Fruit fly (Drosophila melanogaster) whole organism, embryonic: ENCODE data around the gene Hesr.

ENCODE experiments used
- Blimp-1 ChIP-seq: fragments of 200-800 bp; sonication (Bioruptor generic); optimal IDR thresholded peaks from 3 replicates; lab custom pipeline; 2018; ENCODE audit warnings: missing biosample characterization, missing genetic modification characterization, mild to moderate bottlenecking, moderate library complexity, missing genetic modification reagents
- BtbVII ChIP-seq: fragments of 200-800 bp; sonication (Bioruptor generic); optimal IDR thresholded peaks from 3 replicates; lab custom pipeline; 2017; ENCODE audit warnings: missing biosample characterization, mild to moderate bottlenecking, missing genetic modification characterization
- CG10959 ChIP-seq: fragments of 200-800 bp; sonication (Bioruptor generic); IDR thresholded peaks from 2 replicates; pipeline ENCODE4 v1.3.6; 2022; ENCODE audit warnings: missing biosample characterization, missing genetic modification characterization
- CG10979 ChIP-seq: fragments of 200-800 bp; sonication (Bioruptor generic); optimal IDR thresholded peaks from 2 replicates; lab custom pipeline; 2018; ENCODE audit warnings: missing biosample characterization, mild to moderate bottlenecking, missing genetic modification characterization, moderate library complexity
- CG14050 ChIP-seq: fragments of 200-800 bp; sonication (Bioruptor generic); IDR thresholded peaks from 3 replicates; pipeline ENCODE4 v1.3.6; 2022; ENCODE audit warnings: missing biosample characterization, missing genetic modification characterization
- CG14710 ChIP-seq: fragments of 200-800 bp; sonication (Bioruptor generic); optimal IDR thresholded peaks from 3 replicates; lab custom pipeline; 2019; ENCODE audit warnings: missing biosample characterization, mild to moderate bottlenecking, missing genetic modification characterization, moderate library complexity
- CG1603 ChIP-seq: fragments of 200-800 bp; sonication (Bioruptor generic); optimal IDR thresholded peaks from 2 replicates; lab custom pipeline; 2019; ENCODE audit warnings: missing biosample characterization, mild to moderate bottlenecking, missing genetic modification characterization, moderate library complexity
- CG17802 ChIP-seq: fragments of 200-800 bp; sonication (Bioruptor generic); optimal IDR thresholded peaks from 2 replicates; lab custom pipeline; 2018; ENCODE audit warnings: missing biosample characterization, mild to moderate bottlenecking, missing genetic modification characterization, moderate library complexity
- CG1792 ChIP-seq: fragments of 200-800 bp; sonication (Bioruptor generic); optimal IDR thresholded peaks from 2 replicates; lab custom pipeline; 2016; ENCODE audit warnings: missing biosample characterization, missing genetic modification characterization
- CG18011 ChIP-seq: fragments of 200-800 bp; sonication (Bioruptor generic); optimal IDR thresholded peaks from 2 replicates; lab custom pipeline; 2017; ENCODE audit warnings: missing biosample characterization, missing genetic modification characterization, mild to moderate bottlenecking, moderate library complexity, missing genotype
- CG2199 ChIP-seq: fragments of 200-800 bp; sonication (Bioruptor generic); IDR thresholded peaks from 3 replicates; pipeline ENCODE4 v1.3.6; 2022; ENCODE audit warnings: missing biosample characterization, missing genetic modification characterization
- CG32532 ChIP-seq: fragments of 200-800 bp; sonication (Bioruptor generic); IDR thresholded peaks from 2 replicates; pipeline ENCODE4 v1.3.6; 2022; ENCODE audit warnings: missing biosample characterization, missing genetic modification characterization
- CG3281 ChIP-seq: fragments of 200-800 bp; sonication (Bioruptor generic); optimal IDR thresholded peaks from 3 replicates; lab custom pipeline; 2017; ENCODE audit warnings: missing biosample characterization, mild to moderate bottlenecking, missing genetic modification characterization
- CG33213 ChIP-seq: fragments of 200-800 bp; sonication (Bioruptor generic); optimal IDR thresholded peaks from 3 replicates; lab custom pipeline; 2016; ENCODE audit warnings: missing biosample characterization, missing genetic modification characterization
- CG4282 ChIP-seq: fragments of 200-800 bp; sonication (Bioruptor generic); optimal IDR thresholded peaks from 2 replicates; lab custom pipeline; 2016; ENCODE audit warnings: missing biosample characterization, missing genetic modification characterization
- CG4424 ChIP-seq: fragments of 200-800 bp; sonication (Bioruptor generic); optimal IDR thresholded peaks from 3 replicates; lab custom pipeline; 2016; ENCODE audit warnings: missing biosample characterization, missing genetic modification characterization
- CG6272 ChIP-seq: fragments of 200-800 bp; sonication (Bioruptor generic); IDR thresholded peaks from 2 replicates; pipeline ENCODE4 v1.3.6; 2022; ENCODE audit warnings: missing biosample characterization, missing genetic modification characterization
- CG6791 ChIP-seq: fragments of 200-800 bp; sonication (Bioruptor generic); IDR thresholded peaks from 3 replicates; pipeline ENCODE4 v1.3.6; 2022; ENCODE audit warnings: missing biosample characterization, missing genetic modification characterization; ENCODE audit not compliant: partially characterized antibody
- CG8290 ChIP-seq, 3 experiments: fragments of 200-800 bp; sonication (Bioruptor generic); optimal IDR thresholded peaks; 2 replicates each; lab custom pipeline; 2016 to 2019; ENCODE audit warnings: missing biosample characterization in 3 of 3, missing genetic modification characterization in 3 of 3, mild to moderate bottlenecking in 2 of 3, moderate library complexity in 1 of 3
- CG9609 ChIP-seq: fragments of 200-800 bp; sonication (Bioruptor generic); optimal IDR thresholded peaks from 3 replicates; lab custom pipeline; 2016; ENCODE audit warnings: missing biosample characterization, missing genetic modification characterization
- CG9727 ChIP-seq: fragments of 200-800 bp; sonication (Bioruptor generic); optimal IDR thresholded peaks from 3 replicates; lab custom pipeline; 2017; ENCODE audit warnings: missing biosample characterization, mild to moderate bottlenecking, missing genetic modification characterization
- Chrac-16 ChIP-seq: fragments of 200-800 bp; sonication (Bioruptor generic); optimal IDR thresholded peaks from 3 replicates; lab custom pipeline; 2016; ENCODE audit warnings: missing biosample characterization, missing genetic modification characterization
- Dad ChIP-seq: fragments of 200-800 bp; sonication (Bioruptor generic); optimal IDR thresholded peaks from 3 replicates; lab custom pipeline; 2016; ENCODE audit warnings: missing biosample characterization, missing genetic modification characterization
- Dbx ChIP-seq: fragments of 200-800 bp; sonication (Bioruptor generic); IDR thresholded peaks from 3 replicates; pipeline ENCODE4 v1.3.6; 2022; ENCODE audit warnings: missing biosample characterization, missing genetic modification characterization
- Deaf1 ChIP-seq: fragments of 200-800 bp; optimal IDR thresholded peaks from 3 replicates; lab custom pipeline; 2019; ENCODE audit warnings: missing biosample characterization, mild to moderate bottlenecking, missing genetic modification characterization, moderate library complexity
- Ets65A ChIP-seq: fragments of 200-800 bp; sonication (Bioruptor generic); peaks from one replicate; lab custom pipeline; 2016; ENCODE audit warnings: missing biosample characterization, missing genetic modification characterization
- Ets97D ChIP-seq: fragments of 200-800 bp; sonication (Bioruptor generic); optimal IDR thresholded peaks from 3 replicates; lab custom pipeline; 2016; ENCODE audit warnings: missing biosample characterization, missing genetic modification characterization
- HLH4C ChIP-seq: fragments of 200-800 bp; sonication (Bioruptor generic); IDR thresholded peaks from 3 replicates; pipeline ENCODE4 v1.3.6; 2022; ENCODE audit warnings: missing biosample characterization, missing genetic modification characterization; ENCODE audit not compliant: partially characterized antibody
- HLH54F ChIP-seq: fragments of 200-800 bp; sonication (Bioruptor generic); optimal IDR thresholded peaks from 3 replicates; lab custom pipeline; 2016; ENCODE audit warnings: missing biosample characterization, missing genetic modification characterization
- HmgZ ChIP-seq: fragments of 200-800 bp; sonication (Bioruptor generic); optimal IDR thresholded peaks from 2 replicates; lab custom pipeline; 2018; ENCODE audit warnings: missing biosample characterization, mild to moderate bottlenecking, missing genetic modification characterization
- NfI ChIP-seq: fragments of 200-800 bp; sonication (Bioruptor generic); optimal IDR thresholded peaks from 3 replicates; lab custom pipeline; 2018; ENCODE audit warnings: missing biosample characterization, mild to moderate bottlenecking, missing genetic modification characterization, moderate library complexity
- Ptx1 ChIP-seq: fragments of 200-800 bp; sonication (Bioruptor generic); IDR thresholded peaks from 2 replicates; pipeline ENCODE4 v1.3.6; 2022; ENCODE audit warnings: missing biosample characterization, missing genetic modification characterization
- Taf1 ChIP-seq: fragments of 200-800 bp; sonication (Bioruptor generic); IDR thresholded peaks from 2 replicates; pipeline ENCODE4 v1.3.6; 2022; ENCODE audit warnings: missing biosample characterization, missing genetic modification characterization
- Xbp1 ChIP-seq: fragments of 200-800 bp; sonication (Bioruptor generic); optimal IDR thresholded peaks from 3 replicates; lab custom pipeline; 2016; ENCODE audit warnings: missing biosample characterization, mild to moderate bottlenecking, missing genetic modification characterization
- aop ChIP-seq: fragments of 200-800 bp; sonication (Bioruptor generic); IDR thresholded peaks from 2 replicates; pipeline ENCODE4 v1.3.6; 2022; ENCODE audit warnings: missing biosample characterization, missing genetic modification characterization
- bab2 ChIP-seq: fragments of 200-800 bp; sonication (Bioruptor generic); optimal IDR thresholded peaks from 2 replicates; lab custom pipeline; 2016; ENCODE audit warnings: missing biosample characterization, missing genetic modification characterization
- disco-r ChIP-seq: fragments of 200-800 bp; sonication (Bioruptor generic); optimal IDR thresholded peaks from 2 replicates; lab custom pipeline; 2016; ENCODE audit warnings: missing biosample characterization, missing genetic modification characterization
- dmrt11E ChIP-seq: fragments of 200-800 bp; sonication (Bioruptor generic); optimal IDR thresholded peaks from 3 replicates; lab custom pipeline; 2018; ENCODE audit warnings: missing biosample characterization, mild to moderate bottlenecking, missing genetic modification characterization, moderate library complexity
- dpn ChIP-seq, 2 experiments: fragments of 200-800 bp; sonication (Bioruptor generic); optimal IDR thresholded peaks; 3 replicates each; lab custom pipeline; 2016; ENCODE audit warnings: missing biosample characterization in 2 of 2, missing genetic modification characterization in 2 of 2
- ems ChIP-seq: fragments of 200-800 bp; sonication (Bioruptor generic); optimal IDR thresholded peaks from 3 replicates; lab custom pipeline; 2016; ENCODE audit warnings: missing biosample characterization, missing genetic modification characterization
- gem ChIP-seq: fragments of 200-800 bp; sonication (Bioruptor generic); optimal IDR thresholded peaks from 2 replicates; lab custom pipeline; 2019; ENCODE audit warnings: missing biosample characterization, mild to moderate bottlenecking, missing genetic modification characterization, moderate library complexity
- grau ChIP-seq: fragments of 200-800 bp; optimal IDR thresholded peaks from 3 replicates; lab custom pipeline; 2019; ENCODE audit warnings: missing biosample characterization, mild to moderate bottlenecking, missing genetic modification characterization, moderate library complexity
- mld ChIP-seq: fragments of 200-800 bp; sonication (Bioruptor generic); IDR thresholded peaks from 3 replicates; pipeline ENCODE4 v1.3.6; 2022; ENCODE audit warnings: missing biosample characterization, missing genetic modification characterization; ENCODE audit not compliant: partially characterized antibody
- nmo ChIP-seq: fragments of 200-800 bp; sonication (Bioruptor generic); optimal IDR thresholded peaks from 2 replicates; lab custom pipeline; 2018; ENCODE audit warnings: missing biosample characterization, mild to moderate bottlenecking, missing genetic modification characterization, moderate library complexity
- odd ChIP-seq: fragments of 200-800 bp; sonication (Bioruptor generic); optimal IDR thresholded peaks from 2 replicates; lab custom pipeline; 2017; ENCODE audit warnings: missing biosample characterization, mild to moderate bottlenecking, missing genetic modification characterization
- pnt ChIP-seq: fragments of 200-800 bp; sonication (Bioruptor generic); optimal IDR thresholded peaks from 3 replicates; lab custom pipeline; 2016; ENCODE audit warnings: missing biosample characterization, missing genetic modification characterization
- ranshi ChIP-seq: fragments of 200-800 bp; sonication (Bioruptor generic); IDR thresholded peaks from 2 replicates; pipeline ENCODE4 v1.3.6; 2022; ENCODE audit warnings: missing biosample characterization, missing genetic modification characterization
- shn ChIP-seq: fragments of 200-800 bp; sonication (Bioruptor generic); optimal IDR thresholded peaks from 3 replicates; lab custom pipeline; 2016; ENCODE audit warnings: missing biosample characterization, missing genetic modification characterization
- tin ChIP-seq: fragments of 200-800 bp; sonication (Bioruptor generic); optimal IDR thresholded peaks from 3 replicates; lab custom pipeline; 2016; ENCODE audit warnings: missing biosample characterization, missing genetic modification characterization
- zen ChIP-seq: fragments of 200-800 bp; sonication (Bioruptor generic); optimal IDR thresholded peaks from 3 replicates; lab custom pipeline; 2018; ENCODE audit warnings: missing biosample characterization, mild to moderate bottlenecking, missing genetic modification characterization, moderate library complexity

Gene Hesr

DNA sequence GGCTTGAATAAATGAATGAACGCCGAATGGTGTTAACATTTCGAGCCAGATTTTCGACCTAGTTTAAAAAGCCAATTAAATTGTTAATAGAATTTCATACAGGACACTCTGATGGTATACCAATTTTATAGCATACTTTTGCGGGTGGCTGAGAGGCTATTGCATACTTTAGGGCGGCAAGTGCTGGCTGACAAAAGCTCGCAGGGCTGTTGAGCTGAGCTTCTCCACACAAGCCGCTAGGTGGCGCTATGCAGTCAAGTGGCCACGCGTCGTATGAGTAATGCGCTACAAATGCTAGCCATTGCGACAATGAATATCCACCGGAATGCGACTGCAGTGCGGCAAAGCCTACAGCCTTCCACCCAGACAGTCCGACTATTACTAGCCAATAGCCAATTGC, 34.4 kb upstream of the Hesr start (continued):
- TF ChIP-seq Blimp-1 (GFP tag; lab: Kevin White, UChicago): peak; percentile 5
- peak in 1 of 2 experiments; percentile 48 for TF ChIP-seq dpn (GFP tag; optimal IDR thresholded peaks at IDR 0.05; lab: Kevin White, UChicago)
- TF ChIP-seq Ptx1: peak; percentile 47
- TF ChIP-seq Dad (GFP tag; lab: Kevin White, UChicago): peak; percentile 1
- TF ChIP-seq odd (GFP tag; lab: Kevin White, UChicago): no peak
- peak; percentile 83; the same call in 2 of the 3 replicates for TF ChIP-seq CG2199 (GFP tag; lab: Robert Waterston, UW)
- TF ChIP-seq Dbx: peak; percentile 47; the same call in 1 of the 3 replicates
- TF ChIP-seq CG32532: peak; percentile 61
- TF ChIP-seq CG14050: no peak
- TF ChIP-seq CG4282: no peak
- peak; percentile 32 for TF ChIP-seq Chrac-16 (GFP tag; lab: Kevin White, UChicago)
- TF ChIP-seq Xbp1 (GFP tag; lab: Kevin White, UChicago): peak; percentile 44
- peak; percentile 13 for TF ChIP-seq CG33213
- no peak for TF ChIP-seq ranshi (GFP tag; lab: Robert Waterston, UW)
- TF ChIP-seq aop (GFP tag; lab: Robert Waterston, UW): no peak
- peak; percentile 8 for TF ChIP-seq CG1792 (GFP tag; lab: Kevin White, UChicago)
- peak; percentile 3 for TF ChIP-seq HmgZ (tag; lab: Kevin White, UChicago)
- peak; percentile 17 for TF ChIP-seq HLH54F (GFP tag; lab: Kevin White, UChicago)
- TF ChIP-seq mld (GFP tag; lab: Robert Waterston, UW): no peak
- 0 out of 3 replicates have a peak, but pooled peaks have one; percentile 8 for TF ChIP-seq HLH4C (GFP tag; lab: Robert Waterston, UW)
- TF ChIP-seq CG14710 (tag; lab: Kevin White, UChicago): peak; percentile 19
- TF ChIP-seq CG1603: peak; percentile 58
- TF ChIP-seq Ets97D (GFP tag; lab: Kevin White, UChicago): peak; percentile 53
- TF ChIP-seq CG4424 (GFP tag; lab: Kevin White, UChicago): peak; percentile 44
- TF ChIP-seq Deaf1 (tag; lab: Kevin White, UChicago): peak; percentile 0
- TF ChIP-seq gem (tag; lab: Kevin White, UChicago): no peak
- TF ChIP-seq pnt (GFP tag; lab: Kevin White, UChicago): peak; percentile 26
- TF ChIP-seq BtbVII (GFP tag; lab: Kevin White, UChicago): no peak
- peak; percentile 43 for TF ChIP-seq bab2 (GFP tag; lab: Kevin White, UChicago)
- TF ChIP-seq NfI (GFP tag; lab: Kevin White, UChicago): peak; percentile 33
- peak; percentile 5 for TF ChIP-seq CG9727 (GFP tag; lab: Kevin White, UChicago)
- peak; percentile 85 for TF ChIP-seq CG10979
- TF ChIP-seq Ets65A (GFP tag; lab: Kevin White, UChicago): peak; percentile 79
- peak; percentile 13 for TF ChIP-seq CG9609 (GFP tag; lab: Kevin White, UChicago)
- TF ChIP-seq disco-r (GFP tag; lab: Kevin White, UChicago): no peak
- TF ChIP-seq zen (tag; lab: Kevin White, UChicago): peak; percentile 44
- peak; percentile 97 for TF ChIP-seq CG18011 (GFP tag; lab: Kevin White, UChicago)
- TF ChIP-seq tin (GFP tag; lab: Kevin White, UChicago): peak; percentile 36
- peak; percentile 6 for TF ChIP-seq grau (tag; lab: Kevin White, UChicago)
- TF ChIP-seq CG10959 (GFP tag; lab: Robert Waterston, UW): 0 out of 2 replicates have a peak, but pooled peaks have one; percentile 30
- peak; percentile 37; the same call in 1 of the 2 replicates for TF ChIP-seq CG6272 (GFP tag; lab: Robert Waterston, UW)
- TF ChIP-seq CG8290 (GFP tag; optimal IDR thresholded peaks at IDR 0.05; lab: Kevin White, UChicago): peak; percentile 66
- peak in 1 of 2 experiments; percentile 81 for TF ChIP-seq CG8290 (tag; optimal IDR thresholded peaks at IDR 0.05; lab: Kevin White, UChicago)
- TF ChIP-seq ems: peak; percentile 4
- TF ChIP-seq nmo (GFP tag; lab: Kevin White, UChicago): peak; percentile 18
- no peak for TF ChIP-seq CG3281 (GFP tag; lab: Kevin White, UChicago)
- TF ChIP-seq CG17802 (tag; lab: Kevin White, UChicago): no peak
- no peak for TF ChIP-seq Taf1 (GFP tag; lab: Robert Waterston, UW)
- TF ChIP-seq CG6791 (GFP tag; lab: Robert Waterston, UW): 0 out of 3 replicates have a peak, but pooled peaks have one; percentile 6
- no peak for TF ChIP-seq dmrt11E (tag; lab: Kevin White, UChicago)
- peak; percentile 28 for TF ChIP-seq shn (GFP tag; lab: Kevin White, UChicago)
